Worm (Caenorhabditis elegans) whole organism, L3 larva: ENCODE results near the gene uig-1.
A peak's percentile ranks its signal among the peaks of the same experiment; 100 is the strongest.

Experiments used
- R02D3.7 ChIP-seq: fragments of 150-350 bp; optimal IDR thresholded peaks from 2 replicates; lab custom pipeline; 2014; ENCODE audit warnings: missing biosample characterization, missing genetic modification characterization
- aly-2 ChIP-seq: fragments of 150-350 bp; optimal IDR thresholded peaks from 2 replicates; lab custom pipeline; 2014; ENCODE audit warnings: missing biosample characterization, missing genetic modification characterization
- ama-1 ChIP-seq: fragments of 150-350 bp; optimal IDR thresholded peaks from 2 replicates; lab custom pipeline; 2018
- ceh-82 ChIP-seq: fragments of 150-350 bp; optimal IDR thresholded peaks from 2 replicates; lab custom pipeline; 2014; ENCODE audit warnings: missing biosample characterization, missing genetic modification characterization
- daf-12 ChIP-seq: fragments of 150-350 bp; optimal IDR thresholded peaks from 2 replicates; lab custom pipeline; 2014; ENCODE audit warnings: missing biosample characterization, missing genetic modification reagents, missing genetic modification characterization
- egl-27 ChIP-seq: sonication (generic microtip); optimal IDR thresholded peaks from 4 replicates; lab custom pipeline; 2017; ENCODE audit warnings: missing biosample characterization, missing genetic modification reagents, missing genetic modification characterization
- egl-5 ChIP-seq: fragments of 150-350 bp; optimal IDR thresholded peaks from 2 replicates; lab custom pipeline; 2017; ENCODE audit warnings: missing biosample characterization, missing genetic modification reagents, missing genetic modification characterization, inconsistent platforms
- elt-1 ChIP-seq: fragments of 150-350 bp; optimal IDR thresholded peaks from 2 replicates; lab custom pipeline; 2014; ENCODE audit warnings: missing biosample characterization, missing genetic modification characterization
- elt-3 ChIP-seq, 3 experiments: fragments of 150-350 bp in 1 of 3; sonication (generic microtip) in 2 of 3; optimal IDR thresholded peaks; 2 replicates in 2 of 3; 4 replicates in 1 of 3; lab custom pipeline; 2014 to 2017; ENCODE audit warnings: missing biosample characterization in 3 of 3, missing genetic modification characterization in 3 of 3
- fkh-10 ChIP-seq: sonication (generic microtip); optimal IDR thresholded peaks from 2 replicates; lab custom pipeline; 2017; ENCODE audit warnings: missing biosample characterization, missing genetic modification reagents, missing genetic modification characterization
- fkh-2 ChIP-seq: fragments of 150-350 bp; optimal IDR thresholded peaks from 2 replicates; lab custom pipeline; 2014; ENCODE audit warnings: missing biosample characterization, missing genetic modification reagents, missing genetic modification characterization
- fos-1 ChIP-seq: fragments of 150-350 bp; optimal IDR thresholded peaks from 2 replicates; lab custom pipeline; 2014; ENCODE audit warnings: missing biosample characterization, missing genetic modification characterization
- hmg-11 ChIP-seq: sonication (generic microtip); optimal IDR thresholded peaks from 2 replicates; lab custom pipeline; 2016; ENCODE audit warnings: missing genetic modification characterization, missing compliant biosample characterization
- lin-15B ChIP-seq: fragments of 150-350 bp; optimal IDR thresholded peaks from 2 replicates; lab custom pipeline; 2014; ENCODE audit warnings: missing biosample characterization, missing genetic modification characterization
- lsy-12 ChIP-seq: sonication (generic microtip); optimal IDR thresholded peaks from 2 replicates; lab custom pipeline; 2016; ENCODE audit warnings: mild to moderate bottlenecking, missing genetic modification characterization, missing compliant biosample characterization
- mdl-1 ChIP-seq: fragments of 150-350 bp; optimal IDR thresholded peaks from 2 replicates; lab custom pipeline; 2014; ENCODE audit warnings: missing biosample characterization, missing genetic modification characterization
- nfya-1 ChIP-seq: sonication (generic microtip); optimal IDR thresholded peaks from 2 replicates; lab custom pipeline; 2017; ENCODE audit warnings: missing genetic modification characterization, mild to moderate bottlenecking, missing compliant biosample characterization, antibody characterized with exemption, moderate library complexity; ENCODE audit not compliant: insufficient read depth
- nhr-11 ChIP-seq: fragments of 150-350 bp; optimal IDR thresholded peaks from 2 replicates; lab custom pipeline; 2014; ENCODE audit warnings: missing biosample characterization, missing genetic modification characterization
- nhr-23 ChIP-seq: fragments of 150-350 bp; optimal IDR thresholded peaks from 2 replicates; lab custom pipeline; 2014; ENCODE audit warnings: missing biosample characterization, missing genetic modification reagents, missing genetic modification characterization
- nhr-25 ChIP-seq: sonication (generic microtip); optimal IDR thresholded peaks from 2 replicates; lab custom pipeline; 2017; ENCODE audit warnings: missing biosample characterization, missing genetic modification characterization
- nhr-28 ChIP-seq: fragments of 150-350 bp; optimal IDR thresholded peaks from 2 replicates; lab custom pipeline; 2014; ENCODE audit warnings: missing biosample characterization, missing genetic modification characterization
- nhr-67 ChIP-seq: fragments of 150-350 bp; optimal IDR thresholded peaks from 2 replicates; lab custom pipeline; 2014; ENCODE audit warnings: missing biosample characterization, missing genetic modification characterization
- nhr-77 ChIP-seq: fragments of 150-350 bp; optimal IDR thresholded peaks from 2 replicates; lab custom pipeline; 2014; ENCODE audit warnings: missing biosample characterization, missing genetic modification characterization
- pha-4 ChIP-seq: fragments of 150-350 bp; optimal IDR thresholded peaks from 2 replicates; lab custom pipeline; 2014; ENCODE audit warnings: missing biosample characterization, missing genetic modification reagents, missing genetic modification characterization
- pqm-1 ChIP-seq: fragments of 150-350 bp; optimal IDR thresholded peaks from 2 replicates; lab custom pipeline; 2017; ENCODE audit warnings: missing biosample characterization, missing genetic modification characterization, inconsistent platforms
- snpc-4 ChIP-seq: fragments of 150-350 bp; optimal IDR thresholded peaks from 2 replicates; lab custom pipeline; 2014; ENCODE audit warnings: missing biosample characterization, missing genetic modification characterization
- tbx-2 ChIP-seq: sonication (generic microtip); optimal IDR thresholded peaks from 2 replicates; lab custom pipeline; 2016; ENCODE audit warnings: mild to moderate bottlenecking, missing genetic modification characterization, missing compliant biosample characterization
- unc-39 ChIP-seq: sonication (generic microtip); optimal IDR thresholded peaks from 4 replicates; lab custom pipeline; 2017; ENCODE audit warnings: missing biosample characterization, missing genetic modification characterization
- unc-62 ChIP-seq: fragments of 150-350 bp; sonication (generic microtip); optimal IDR thresholded peaks from 4 replicates; lab custom pipeline; 2014; ENCODE audit warnings: missing biosample characterization, missing genetic modification reagents, missing genetic modification characterization
- zag-1 ChIP-seq: fragments of 150-350 bp; optimal IDR thresholded peaks from 2 replicates; lab custom pipeline; 2014; ENCODE audit warnings: missing biosample characterization, missing genetic modification characterization
- ztf-11 ChIP-seq: fragments of 150-350 bp; optimal IDR thresholded peaks from 2 replicates; lab custom pipeline; 2014; ENCODE audit warnings: missing biosample characterization, missing genetic modification characterization
- ztf-4 ChIP-seq: fragments of 150-350 bp; optimal IDR thresholded peaks from 2 replicates; lab custom pipeline; 2014; ENCODE audit warnings: missing biosample characterization, missing genetic modification characterization

Gene uig-1

DNA sequence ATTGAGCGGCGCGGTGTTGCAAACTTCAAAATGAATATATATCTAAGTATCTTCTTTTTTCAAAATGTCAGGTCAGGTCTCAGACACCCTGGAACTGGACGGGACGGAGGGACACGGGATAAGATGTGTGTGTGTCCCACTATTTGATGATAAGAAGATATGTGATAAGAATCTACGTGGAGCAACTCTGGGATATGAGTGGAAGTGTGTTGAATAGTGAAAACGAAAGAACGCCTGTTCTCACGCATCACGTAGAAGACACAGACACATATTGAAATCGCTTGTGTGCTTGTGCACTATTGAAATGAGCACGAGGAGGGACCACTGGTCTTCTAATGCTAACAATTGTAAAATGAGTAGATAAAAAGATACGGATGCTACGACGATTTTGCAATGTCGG, at the start of gene uig-1:
TSS of gene uig-1 (minus strand) at position 120 of the 400 bp plus-strand sequence.
- TF ChIP-seq nfya-1 (tag; lab: Kevin White, UChicago): peak; percentile 30
- TF ChIP-seq nhr-77: no peak
- no peak for TF ChIP-seq egl-5
- TF ChIP-seq snpc-4 (tag; lab: Kevin White, UChicago): no peak
- no peak for TF ChIP-seq fkh-2 (tag; lab: Kevin White, UChicago)
- TF ChIP-seq, all 47 proteins: peak for 1

ce11 chrV:13342235-13342634, 46.5 kb upstream of the uig-1 start:
- TF ChIP-seq zag-1 (tag; lab: Kevin White, UChicago) (no peak), tbx-2 (tag; lab: Kevin White, UChicago) (no peak)
- TF ChIP-seq, all 47 proteins: peak for 0

DNA sequence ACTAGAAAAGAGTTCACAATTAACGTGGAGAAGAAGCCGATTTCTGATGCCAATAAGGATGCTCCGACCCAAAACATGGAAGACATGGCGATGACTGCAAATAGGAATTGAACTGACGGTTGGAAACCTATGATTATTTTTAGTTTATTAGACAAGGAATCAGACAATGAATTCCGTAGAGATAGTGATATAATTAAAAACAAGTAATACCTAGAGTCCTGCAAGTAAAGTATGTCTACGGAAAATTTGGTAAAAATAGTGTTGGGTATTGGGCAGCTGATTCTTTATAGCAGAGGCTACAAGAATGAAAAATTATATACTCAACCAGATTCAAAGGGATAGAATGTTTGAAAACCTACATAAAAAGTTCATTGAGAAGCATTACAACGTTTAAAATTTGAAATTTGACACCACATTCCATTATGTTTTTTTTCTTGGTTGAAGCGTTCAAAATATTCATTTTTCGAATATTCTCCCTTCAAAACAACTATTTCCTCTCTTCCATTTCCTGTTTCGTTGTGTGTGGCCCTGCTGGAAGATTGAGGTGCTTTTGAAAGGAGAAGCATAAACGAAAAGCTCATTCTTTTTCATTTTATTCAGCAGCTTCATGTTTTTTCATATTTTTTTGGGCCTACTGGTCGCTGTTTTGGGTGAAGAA, 44.0 kb upstream of the uig-1 start, which contains the start of the genes str-4 and lgc-48:
TSS of gene str-4 (minus strand) at position 101 of the 658 bp plus-strand sequence.
TSS of gene lgc-48 (plus strand) at position 608 of the 658 bp plus-strand sequence.
- no peak for TF ChIP-seq unc-62 (GFP tag; lab: Kevin White, UChicago)
- no peak for TF ChIP-seq zag-1 (tag; lab: Kevin White, UChicago)
- TF ChIP-seq pha-4 (tag; lab: Kevin White, UChicago): no peak
- TF ChIP-seq nfya-1 (tag; lab: Kevin White, UChicago): no peak
- TF ChIP-seq ama-1 (lab: Kevin White, UChicago): no peak
- TF ChIP-seq nhr-25: no peak
- TF ChIP-seq daf-12: no peak
- TF ChIP-seq aly-2 (tag; lab: Kevin White, UChicago): no peak
- TF ChIP-seq unc-39 (tag; lab: Kevin White, UChicago): no peak
- TF ChIP-seq fos-1 (tag; lab: Kevin White, UChicago): no peak
- TF ChIP-seq nhr-28 (tag; lab: Kevin White, UChicago): no peak
- TF ChIP-seq nhr-67: no peak
- no peak for TF ChIP-seq ztf-4 (tag; lab: Kevin White, UChicago)
- no peak for TF ChIP-seq fkh-2 (tag; lab: Kevin White, UChicago)

- TF ChIP-seq daf-12: no peak
- TF ChIP-seq elt-1 (tag; lab: Kevin White, UChicago): no peak
- TF ChIP-seq nhr-23 (tag; lab: Kevin White, UChicago): no peak
- no peak for TF ChIP-seq pha-4 (tag; lab: Kevin White, UChicago)
- TF ChIP-seq elt-3 (tag; optimal IDR thresholded peaks at IDR 0.05; lab: Kevin White, UChicago): no peak
- no peak for TF ChIP-seq pqm-1 (tag; lab: Kevin White, UChicago)
- TF ChIP-seq hmg-11 (tag; lab: Kevin White, UChicago): no peak
- no peak for TF ChIP-seq unc-39 (tag; lab: Kevin White, UChicago)
- TF ChIP-seq zag-1 (tag; lab: Kevin White, UChicago): no peak
- no peak for TF ChIP-seq nhr-67
- TF ChIP-seq lin-15B (tag; lab: Kevin White, UChicago): no peak
- no peak for TF ChIP-seq lsy-12 (tag; lab: Kevin White, UChicago)
- TF ChIP-seq ztf-11: no peak
These were observed 42.3 kb upstream of the uig-1 start for ce11 chrV:13338037-13338436.

DNA sequence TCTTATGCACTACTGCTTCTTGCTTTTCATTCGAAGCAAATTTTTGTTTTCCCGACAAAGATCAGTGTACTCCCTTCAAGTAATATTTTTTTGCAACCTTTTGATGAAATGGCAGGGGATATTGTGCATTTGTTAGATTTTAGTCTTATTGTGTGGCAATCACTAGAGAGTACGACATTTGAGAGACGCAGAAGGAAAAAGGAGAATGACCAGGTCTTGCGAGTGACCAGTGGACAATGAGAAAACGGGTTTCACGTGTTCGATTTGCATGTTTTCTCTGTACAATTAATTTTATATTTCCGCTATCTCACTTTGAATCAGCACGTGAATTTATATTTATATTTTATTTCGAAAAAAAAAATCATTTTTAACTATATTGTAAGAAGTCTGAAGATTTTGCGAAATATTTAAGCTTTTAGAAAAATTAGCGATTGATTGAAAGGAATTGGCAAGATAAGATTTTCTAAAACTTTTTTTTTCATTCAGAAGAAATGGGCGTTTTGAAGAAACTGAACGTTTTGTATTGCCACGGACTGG, 40.2 kb upstream of the uig-1 start, which contains the start of gene C50B6.9:
TSS of gene C50B6.9 (plus strand) at position 487 of the 537 bp plus-strand sequence.
- TF ChIP-seq fkh-10 (GFP tag; lab: Kevin White, UChicago) (no peak), fkh-2 (tag; lab: Kevin White, UChicago) (no peak), egl-27 (tag; lab: Kevin White, UChicago) (no peak), snpc-4 (tag; lab: Kevin White, UChicago) (no peak), pha-4 (tag; lab: Kevin White, UChicago) (no peak), hmg-11 (tag; lab: Kevin White, UChicago) (no peak), mdl-1 (no peak), nhr-28 (tag; lab: Kevin White, UChicago) (no peak), nhr-77 (no peak), nhr-67 (no peak), fos-1 (tag; lab: Kevin White, UChicago) (no peak), nhr-11 (no peak), nhr-23 (tag; lab: Kevin White, UChicago) (no peak), tbx-2 (tag; lab: Kevin White, UChicago) (no peak), ceh-82 (tag; lab: Kevin White, UChicago) (no peak), lin-15B (tag; lab: Kevin White, UChicago) (no peak), R02D3.7 (tag; lab: Kevin White, UChicago) (no peak)
